Worm (Caenorhabditis elegans) whole organism, young adult: ENCODE measurements around the gene bpnt-1.

Experiments
- B0019.2 ChIP-seq: fragments of 200-800 bp; sonication (Bioruptor generic); conservative IDR thresholded peaks from 2 replicates; pipeline ENCODE4 v1.3.6; 2022; ENCODE audit warnings: missing genetic modification reagents, missing genetic modification characterization, missing compliant biosample characterization
- C06A6.2 ChIP-seq: fragments of 200-800 bp; sonication (Bioruptor generic); conservative IDR thresholded peaks from 2 replicates; pipeline ENCODE4 v1.3.6; 2022; ENCODE audit warnings: missing genetic modification characterization, missing compliant biosample characterization
- C17E4.6 ChIP-seq: fragments of 200-800 bp; sonication (Bioruptor generic); IDR thresholded peaks from 2 replicates; pipeline ENCODE4 v1.3.6; 2022; ENCODE audit warnings: missing genetic modification reagents, missing genetic modification characterization, missing compliant biosample characterization
- F22D6.2 ChIP-seq: sonication (generic microtip); optimal IDR thresholded peaks from 2 replicates; lab custom pipeline; 2016; ENCODE audit warnings: mild to moderate bottlenecking, missing genetic modification characterization, missing compliant biosample characterization
- F39B2.1 ChIP-seq: fragments of 200-800 bp; sonication (Bioruptor generic); IDR thresholded peaks from 2 replicates; pipeline ENCODE4 v1.3.6; 2022; ENCODE audit warnings: missing genetic modification reagents, missing genetic modification characterization, missing compliant biosample characterization
- F52B5.7 ChIP-seq: sonication (generic microtip); optimal IDR thresholded peaks from 2 replicates; lab custom pipeline; 2016; ENCODE audit warnings: mild to moderate bottlenecking, missing genetic modification characterization, missing compliant biosample characterization
- F55B11.4 ChIP-seq: sonication (generic microtip); optimal IDR thresholded peaks from 2 replicates; lab custom pipeline; 2016; ENCODE audit warnings: missing compliant biosample characterization, missing genetic modification characterization, borderline replicate concordance; ENCODE audit not compliant: insufficient read depth
- F57A8.1 ChIP-seq: fragments of 200-800 bp; sonication (Bioruptor generic); optimal IDR thresholded peaks from 2 replicates; lab custom pipeline; 2018; ENCODE audit warnings: mild to moderate bottlenecking, missing genetic modification characterization, moderate library complexity, missing compliant biosample characterization
- F57C9.4 ChIP-seq: sonication (generic microtip); optimal IDR thresholded peaks from 2 replicates; lab custom pipeline; 2017; ENCODE audit warnings: mild to moderate bottlenecking, missing genetic modification characterization, missing compliant biosample characterization
- K11D2.4 ChIP-seq: fragments of 200-800 bp; sonication (Bioruptor generic); IDR thresholded peaks from 2 replicates; pipeline ENCODE4 v1.3.6; 2022; ENCODE audit warnings: missing genetic modification reagents, missing genetic modification characterization, missing compliant biosample characterization
- K12H6.12 ChIP-seq: fragments of 200-800 bp; sonication (Bioruptor generic); optimal IDR thresholded peaks from 2 replicates; lab custom pipeline; 2018; ENCODE audit warnings: mild to moderate bottlenecking, missing genetic modification characterization, missing compliant biosample characterization
- T26A5.8 ChIP-seq: sonication (generic microtip); optimal IDR thresholded peaks from 2 replicates; lab custom pipeline; 2016; ENCODE audit warnings: missing genetic modification characterization, missing compliant biosample characterization
- ama-1 ChIP-seq, 3 experiments: fragments of 150-350 bp in 1 of 3; sonication (generic microtip) in 2 of 3; optimal IDR thresholded peaks; 2 replicates each; lab custom pipeline; 2014 to 2018; ENCODE audit warnings: missing biosample characterization in 2 of 3, missing genetic modification characterization in 2 of 3, missing genetic modification reagents in 2 of 3
- athp-1 ChIP-seq: sonication (generic microtip); optimal IDR thresholded peaks from 2 replicates; lab custom pipeline; 2017; ENCODE audit warnings: mild to moderate bottlenecking, missing genetic modification characterization, missing compliant biosample characterization
- attf-3 ChIP-seq: fragments of 200-800 bp; sonication (Bioruptor generic); conservative IDR thresholded peaks from 2 replicates; pipeline ENCODE4 v1.3.6; 2022; ENCODE audit warnings: missing genetic modification reagents, missing genetic modification characterization, missing compliant biosample characterization
- attf-5 ChIP-seq: fragments of 200-800 bp; sonication (Bioruptor generic); optimal IDR thresholded peaks from 2 replicates; lab custom pipeline; 2018; ENCODE audit warnings: mild to moderate bottlenecking, missing genetic modification characterization, missing compliant biosample characterization
- bed-1 ChIP-seq: fragments of 200-800 bp; sonication (Bioruptor generic); IDR thresholded peaks from 2 replicates; pipeline ENCODE4 v1.3.6; 2022; ENCODE audit warnings: missing genetic modification reagents, missing genetic modification characterization, missing compliant biosample characterization
- cebp-1 ChIP-seq, 2 experiments: fragments of 200-800 bp in 1 of 2; sonication (Bioruptor generic) in 1 of 2; sonication (generic microtip) in 1 of 2; IDR thresholded peaks in 1 of 2; optimal IDR thresholded peaks in 1 of 2; 2 replicates each; pipeline versions ENCODE4 v1.3.6 to Lab custom; 2017 to 2022; ENCODE audit warnings: missing compliant biosample characterization in 2 of 2, missing genetic modification characterization in 2 of 2, mild to moderate bottlenecking in 1 of 2, missing genetic modification reagents in 1 of 2, moderate library complexity in 1 of 2
- ceh-100 ChIP-seq: fragments of 200-800 bp; sonication (Bioruptor generic); IDR thresholded peaks from 2 replicates; pipeline ENCODE4 v1.3.6; 2022; ENCODE audit warnings: missing genetic modification reagents, missing genetic modification characterization, missing compliant biosample characterization
- chd-7 ChIP-seq: sonication (generic microtip); optimal IDR thresholded peaks from 2 replicates; lab custom pipeline; 2016; ENCODE audit warnings: mild to moderate bottlenecking, missing genetic modification characterization, moderate library complexity, missing compliant biosample characterization
- dox-1 ChIP-seq: fragments of 200-800 bp; sonication (Bioruptor generic); IDR thresholded peaks from 2 replicates; pipeline ENCODE4 v1.3.6; 2022; ENCODE audit warnings: missing genetic modification reagents, missing genetic modification characterization, missing compliant biosample characterization
- egrh-3 ChIP-seq: fragments of 200-800 bp; sonication (Bioruptor generic); IDR thresholded peaks from 2 replicates; pipeline ENCODE4 v1.3.6; 2022; ENCODE audit warnings: missing genetic modification reagents, missing genetic modification characterization, missing compliant biosample characterization
- ekl-4 ChIP-seq: fragments of 200-800 bp; sonication (Bioruptor generic); IDR thresholded peaks from 2 replicates; pipeline ENCODE4 v1.3.6; 2022; ENCODE audit warnings: missing genetic modification reagents, missing genetic modification characterization, missing compliant biosample characterization
- ets-4 ChIP-seq: fragments of 200-800 bp; sonication (Bioruptor generic); optimal IDR thresholded peaks from 2 replicates; lab custom pipeline; 2018; ENCODE audit warnings: mild to moderate bottlenecking, missing genetic modification characterization, missing compliant biosample characterization
- hlh-12 ChIP-seq: sonication (generic microtip); optimal IDR thresholded peaks from 2 replicates; lab custom pipeline; 2016; ENCODE audit warnings: missing genetic modification characterization, missing compliant biosample characterization
- hmg-1.2 ChIP-seq: fragments of 200-800 bp; sonication (Bioruptor generic); IDR thresholded peaks from 2 replicates; pipeline ENCODE4 v1.3.6; 2022; ENCODE audit warnings: missing genetic modification reagents, missing genetic modification characterization, missing compliant biosample characterization
- let-526 ChIP-seq: fragments of 200-800 bp; sonication (Bioruptor generic); IDR thresholded peaks from 2 replicates; pipeline ENCODE4 v1.3.6; 2022; ENCODE audit warnings: missing genetic modification reagents, missing genetic modification characterization, missing compliant biosample characterization
- lsy-27 ChIP-seq: sonication (generic microtip); optimal IDR thresholded peaks from 2 replicates; lab custom pipeline; 2017; ENCODE audit warnings: missing genetic modification characterization, mild to moderate bottlenecking, missing compliant biosample characterization, antibody characterized with exemption, missing genotype, borderline replicate concordance; ENCODE audit not compliant: insufficient read depth
- madf-3 ChIP-seq: fragments of 200-800 bp; sonication (Bioruptor generic); IDR thresholded peaks from 2 replicates; pipeline ENCODE4 v1.3.6; 2022; ENCODE audit warnings: missing genetic modification reagents, missing genetic modification characterization, missing compliant biosample characterization
- madf-8 ChIP-seq: fragments of 200-800 bp; sonication (Bioruptor generic); conservative IDR thresholded peaks from 2 replicates; pipeline ENCODE4 v1.3.6; 2022; ENCODE audit warnings: missing genetic modification reagents, missing genetic modification characterization, missing compliant biosample characterization
- mxl-1 ChIP-seq: sonication (generic microtip); optimal IDR thresholded peaks from 2 replicates; lab custom pipeline; 2016; ENCODE audit warnings: missing genetic modification characterization, missing compliant biosample characterization
- nfya-2 ChIP-seq: fragments of 200-800 bp; sonication (Bioruptor generic); IDR thresholded peaks from 2 replicates; pipeline ENCODE4 v1.3.6; 2022; ENCODE audit warnings: missing genetic modification reagents, missing genetic modification characterization, missing compliant biosample characterization
- nhr-120 ChIP-seq: fragments of 200-800 bp; sonication (Bioruptor generic); IDR thresholded peaks from 2 replicates; pipeline ENCODE4 v1.3.6; 2022; ENCODE audit warnings: missing genetic modification characterization, missing compliant biosample characterization
- nhr-80 ChIP-seq: sonication (generic microtip); optimal IDR thresholded peaks from 2 replicates; lab custom pipeline; 2016; ENCODE audit warnings: missing genetic modification characterization, missing compliant biosample characterization
- rec-8 ChIP-seq, 2 experiments: sonication (generic microtip); optimal IDR thresholded peaks; 2 replicates each; lab custom pipeline; 2016; ENCODE audit warnings: mild to moderate bottlenecking in 2 of 2, missing genetic modification characterization in 2 of 2, missing genetic modification reagents in 2 of 2, missing genotype in 2 of 2, missing biosample characterization in 1 of 2, missing compliant biosample characterization in 1 of 2, moderate library complexity in 1 of 2
- rpc-1 ChIP-seq, 2 experiments: fragments of 150-350 bp in 1 of 2; sonication (generic microtip) in 1 of 2; optimal IDR thresholded peaks; 2 replicates each; lab custom pipeline; 2014 to 2018; ENCODE audit warnings: missing biosample characterization in 1 of 2, missing genetic modification characterization in 1 of 2, missing genetic modification reagents in 1 of 2, missing genotype in 1 of 2
- snpc-3.4 ChIP-seq: sonication (generic microtip); optimal IDR thresholded peaks from 2 replicates; lab custom pipeline; 2017; ENCODE audit warnings: missing genetic modification characterization, mild to moderate bottlenecking, missing compliant biosample characterization, antibody characterized with exemption, moderate library complexity, missing genotype, missing genetic modification reagents
- snpc-4 ChIP-seq, 5 experiments: fragments of 150-350 bp in 1 of 5; sonication (generic microtip) in 4 of 5; optimal IDR thresholded peaks; 2 replicates each; lab custom pipeline; 2014 to 2018; ENCODE audit warnings: missing genetic modification characterization in 5 of 5, missing biosample characterization in 3 of 5, antibody characterized with exemption in 2 of 5, mild to moderate bottlenecking in 2 of 5, missing compliant biosample characterization in 2 of 5, missing genotype in 2 of 5, moderate library complexity in 2 of 5, missing genetic modification reagents in 1 of 5
- tbx-9 ChIP-seq: sonication (generic microtip); optimal IDR thresholded peaks from 2 replicates; lab custom pipeline; 2016; ENCODE audit warnings: borderline replicate concordance, missing genetic modification characterization, inconsistent platforms, missing compliant biosample characterization
- unc-130 ChIP-seq: sonication (generic microtip); optimal IDR thresholded peaks from 2 replicates; lab custom pipeline; 2016; ENCODE audit warnings: missing genetic modification reagents, missing genetic modification characterization, missing compliant biosample characterization
- unc-62 ChIP-seq: fragments of 150-350 bp; optimal IDR thresholded peaks from 2 replicates; lab custom pipeline; 2014; ENCODE audit warnings: missing biosample characterization, missing genetic modification reagents, missing genetic modification characterization
- zim-3 ChIP-seq: sonication (generic microtip); optimal IDR thresholded peaks from 2 replicates; lab custom pipeline; 2017; ENCODE audit warnings: mild to moderate bottlenecking, missing genetic modification characterization, moderate library complexity, missing compliant biosample characterization
- ztf-22 ChIP-seq: fragments of 200-800 bp; sonication (Bioruptor generic); optimal IDR thresholded peaks from 2 replicates; lab custom pipeline; 2018; ENCODE audit warnings: mild to moderate bottlenecking, missing genetic modification characterization, moderate library complexity, missing compliant biosample characterization

bpnt-1 gene

DNA sequence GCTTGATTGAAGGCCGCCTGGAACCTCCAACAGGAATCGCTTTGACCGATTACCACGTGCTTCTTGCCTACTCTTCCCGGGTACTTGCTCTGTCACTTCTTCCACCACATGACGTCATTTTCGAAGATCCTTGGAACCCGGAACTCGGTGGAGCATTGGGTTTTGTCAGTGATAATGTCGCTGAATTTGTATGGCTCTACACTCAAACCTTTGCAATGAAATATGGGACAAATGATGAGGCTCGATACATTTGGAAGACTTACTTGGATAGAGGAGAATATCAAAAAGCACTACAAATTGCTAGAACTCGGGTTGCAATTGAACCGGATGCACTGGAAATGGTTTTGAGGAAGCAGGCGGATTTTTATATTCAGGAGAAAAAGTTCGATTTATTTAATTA lies 42.8 kb downstream of the bpnt-1 start:
- no peak for TF ChIP-seq ceh-100 (GFP tag; lab: Robert Waterston, UW)
- no peak for TF ChIP-seq madf-3
- no peak for TF ChIP-seq dox-1 (GFP tag; lab: Robert Waterston, UW)
- TF ChIP-seq lsy-27, result no peak
- TF ChIP-seq bed-1 (GFP tag; lab: Robert Waterston, UW), result no peak
- TF ChIP-seq F39B2.1, result no peak
- no peak for TF ChIP-seq snpc-4 (GFP tag; optimal IDR thresholded peaks at IDR 0.05; lab: Kevin White, UChicago)
- TF ChIP-seq snpc-4 (tag; optimal IDR thresholded peaks at IDR 0.05; lab: Kevin White, UChicago), result no peak
- TF ChIP-seq mxl-1 (tag; lab: Kevin White, UChicago), result no peak
- no peak for TF ChIP-seq F22D6.2
- TF ChIP-seq madf-8 (GFP tag; lab: Robert Waterston, UW), result no peak
- no peak for TF ChIP-seq tbx-9 (tag; lab: Kevin White, UChicago)
- TF ChIP-seq F55B11.4 (tag; lab: Kevin White, UChicago), result no peak
- TF ChIP-seq B0019.2 (GFP tag; lab: Robert Waterston, UW), result no peak
- TF ChIP-seq ekl-4 (GFP tag; lab: Robert Waterston, UW), result no peak
- no peak for TF ChIP-seq T26A5.8 (tag; lab: Kevin White, UChicago)
- TF ChIP-seq F57C9.4 (tag; lab: Kevin White, UChicago), result no peak
- no peak for TF ChIP-seq F52B5.7
- TF ChIP-seq athp-1 (tag; lab: Kevin White, UChicago), result no peak
- TF ChIP-seq ets-4 (GFP tag; lab: Kevin White, UChicago), result no peak
- no peak for TF ChIP-seq ztf-22 (GFP tag; lab: Kevin White, UChicago)
- TF ChIP-seq, all 124 proteins: peak for 0

DNA sequence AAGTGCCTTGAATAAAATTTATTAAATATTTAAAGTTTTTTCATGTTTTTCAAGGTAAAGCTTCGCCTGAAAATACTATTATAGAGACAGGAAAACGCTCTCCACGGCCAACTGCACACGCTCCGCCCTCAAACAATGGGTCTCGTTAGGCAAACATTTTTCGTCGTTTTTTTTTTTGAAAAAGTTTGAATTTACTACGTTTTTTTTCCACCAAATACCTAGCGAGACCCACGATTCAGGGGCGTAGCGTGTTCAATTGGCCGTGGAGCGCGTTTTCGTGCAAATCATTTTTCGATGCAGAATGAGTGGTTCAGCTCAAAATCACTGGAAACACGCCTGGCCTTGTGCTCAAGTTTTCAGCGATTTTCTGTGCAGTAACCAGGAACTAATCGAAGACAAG lies 47.8 kb downstream of the bpnt-1 start, which contains the start of gene W06B4.2:
Gene W06B4.2 (plus strand): TSS at position 301 of the 400 bp plus-strand sequence.
- TF ChIP-seq C06A6.2 (GFP tag; lab: Robert Waterston, UW), result no peak
- no peak for TF ChIP-seq F57A8.1 (GFP tag; lab: Kevin White, UChicago)
- TF ChIP-seq unc-62 (GFP tag; lab: Kevin White, UChicago), result no peak
- no peak for TF ChIP-seq egrh-3 (GFP tag; lab: Robert Waterston, UW)
- TF ChIP-seq rec-8 (tag; optimal IDR thresholded peaks at IDR 0.05; lab: Kevin White, UChicago), result no peak
- no peak for TF ChIP-seq F55B11.4 (tag; lab: Kevin White, UChicago)
- no peak for TF ChIP-seq snpc-3.4 (tag; lab: Kevin White, UChicago)
- TF ChIP-seq nhr-120 (GFP tag; lab: Robert Waterston, UW), result no peak
- no peak for TF ChIP-seq nfya-2 (GFP tag; lab: Robert Waterston, UW)

DNA sequence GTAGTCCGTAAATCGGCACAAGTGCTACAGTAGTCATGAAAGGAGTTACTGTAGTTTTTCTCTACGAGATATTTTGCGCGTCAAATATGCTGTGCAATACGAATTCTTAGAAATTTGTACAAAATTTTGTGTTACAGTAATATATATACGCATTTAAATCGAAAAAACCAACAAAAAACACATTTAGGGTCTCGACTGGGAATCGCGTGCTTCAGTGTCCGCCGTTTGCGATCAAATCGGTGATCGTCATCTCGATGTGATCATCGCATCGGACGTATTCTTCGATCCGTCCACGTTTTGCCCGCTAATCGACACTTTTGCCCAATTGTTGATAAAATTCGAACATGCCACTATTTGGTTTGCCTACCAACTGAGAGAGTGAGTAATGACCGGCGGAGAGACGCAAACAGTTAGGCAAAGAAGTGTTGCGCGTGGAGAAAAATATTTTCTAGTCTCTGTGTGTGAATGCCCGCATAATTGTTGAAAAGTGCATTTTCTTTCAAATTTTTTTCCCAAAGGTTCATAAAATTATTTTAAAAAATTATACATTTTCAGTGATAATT lies 48.9 kb downstream of the bpnt-1 start:
- no peak for TF ChIP-seq zim-3
- no peak for TF ChIP-seq C17E4.6 (GFP tag; lab: Robert Waterston, UW)
- TF ChIP-seq hlh-12, result no peak
- peak; percentile 4 for TF ChIP-seq attf-5 (GFP tag; lab: Kevin White, UChicago)
- peak; percentile 77 for TF ChIP-seq nhr-80 (tag; lab: Kevin White, UChicago)
- TF ChIP-seq ama-1 (optimal IDR thresholded peaks at IDR 0.05; lab: Kevin White, UChicago), result no peak
- no peak for TF ChIP-seq ama-1 (GFP tag; optimal IDR thresholded peaks at IDR 0.05; lab: Kevin White, UChicago)
- no peak for TF ChIP-seq let-526
- no peak for TF ChIP-seq chd-7
- no peak for TF ChIP-seq rpc-1 (optimal IDR thresholded peaks at IDR 0.05; lab: Kevin White, UChicago)
- TF ChIP-seq rpc-1 (tag; optimal IDR thresholded peaks at IDR 0.05; lab: Kevin White, UChicago), result no peak
- peak; percentile 22; the same call in 1 of the 2 replicates for TF ChIP-seq dox-1 (GFP tag; lab: Robert Waterston, UW)
- TF ChIP-seq cebp-1 (GFP tag; IDR thresholded peaks at IDR 0.05; lab: Robert Waterston, UW), result no peak
- TF ChIP-seq cebp-1 (tag; optimal IDR thresholded peaks at IDR 0.05; lab: Kevin White, UChicago), result peak; percentile 19
- no peak for TF ChIP-seq K11D2.4 (GFP tag; lab: Robert Waterston, UW)
- peak; percentile 38; the same call in 1 of the 2 replicates for TF ChIP-seq hmg-1.2
- TF ChIP-seq mxl-1 (tag; lab: Kevin White, UChicago), result no peak
- TF ChIP-seq unc-130, result no peak
- TF ChIP-seq unc-62 (GFP tag; lab: Kevin White, UChicago), result no peak
- no peak for TF ChIP-seq K12H6.12
- TF ChIP-seq B0019.2 (GFP tag; lab: Robert Waterston, UW), result no peak
- TF ChIP-seq attf-3, result no peak
